Comparison of ENCODE assay signal across 1 worm cellular context in genomic region chrIII:11918247-11918769, ce11.
TF ChIP-seq lines count a peak whose summit lies in the region.

Gene znf-593, minus strand, starts transcription at chrIII:11918719.

TF ChIP-seq in whole organism, L4 larva, 104 proteins besides CTCF, POLR2A, EP300 and RAD21 (continued from another document):
- TF ChIP-seq lir-3 (tag; optimal IDR thresholded peaks at IDR 0.05; lab: Kevin White, UChicago) (no peak), lin-38 (GFP tag; IDR thresholded peaks at IDR 0.05; lab: Robert Waterston, UW) (peak; percentile 19; the same call in 1 of the 2 replicates), lin-39 (tag; optimal IDR thresholded peaks at IDR 0.05; lab: Kevin White, UChicago) (no peak), T26A8.4 (GFP tag; IDR thresholded peaks at IDR 0.05; lab: Robert Waterston, UW) (peak; percentile 56)
